Worm (Caenorhabditis elegans) whole organism, L2 larva: Measurements from ENCODE around the gene C32H11.3.

Experiments
- R02D3.7 ChIP-seq: fragments of 150-350 bp; optimal IDR thresholded peaks from 2 replicates; lab custom pipeline; 2014; ENCODE audit warnings: missing biosample characterization, missing genetic modification characterization
- mdl-1 ChIP-seq, 2 experiments: fragments of 150-350 bp in 1 of 2; sonication (generic microtip) in 1 of 2; optimal IDR thresholded peaks; 2 replicates each; lab custom pipeline; 2017; ENCODE audit warnings: missing biosample characterization in 2 of 2, missing genetic modification characterization in 2 of 2
- nhr-11 ChIP-seq: fragments of 150-350 bp; optimal IDR thresholded peaks from 2 replicates; lab custom pipeline; 2014; ENCODE audit warnings: missing biosample characterization, missing genetic modification characterization
- snpc-4 ChIP-seq: fragments of 150-350 bp; optimal IDR thresholded peaks from 2 replicates; lab custom pipeline; 2014; ENCODE audit warnings: missing biosample characterization, missing genetic modification characterization
- zag-1 ChIP-seq: fragments of 150-350 bp; optimal IDR thresholded peaks from 2 replicates; lab custom pipeline; 2014; ENCODE audit warnings: missing biosample characterization, missing genetic modification characterization
- ztf-4 ChIP-seq: fragments of 150-350 bp; optimal IDR thresholded peaks from 2 replicates; lab custom pipeline; 2014; ENCODE audit warnings: missing biosample characterization, missing genetic modification characterization

DNA sequence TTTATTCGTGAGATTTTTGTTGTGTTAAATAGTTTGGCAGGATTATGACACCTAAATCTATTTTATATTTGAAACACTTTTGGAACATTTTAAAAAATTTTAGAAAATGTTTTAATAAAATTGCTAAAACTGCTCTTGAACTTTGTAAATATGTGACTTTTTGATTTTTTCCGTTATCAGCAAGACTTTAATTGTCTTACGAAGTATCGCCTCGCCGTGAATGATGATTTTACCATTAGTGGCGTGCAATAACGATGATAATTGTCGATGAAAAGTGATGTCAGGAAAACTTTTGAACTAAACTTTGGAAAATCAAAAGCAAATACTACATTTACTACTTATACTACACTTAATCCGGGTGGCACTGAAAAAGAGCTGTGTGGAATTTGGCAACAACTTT lies 2.2 kb downstream of the C32H11.3 start:
- no peak for TF ChIP-seq snpc-4 (tag; lab: Kevin White, UChicago)
- TF ChIP-seq R02D3.7 (tag; lab: Kevin White, UChicago) = no peak
- no peak for TF ChIP-seq nhr-11 (tag; lab: Kevin White, UChicago)
- no peak for TF ChIP-seq zag-1
- no peak for TF ChIP-seq ztf-4
- no peak for TF ChIP-seq mdl-1 (tag; optimal IDR thresholded peaks at IDR 0.05; lab: Kevin White, UChicago)
